Worm (Caenorhabditis elegans) whole organism, early embryonic: ENCODE measurements around the gene grl-2.

ENCODE experiments used
- B0310.2 ChIP-seq: sonication (generic microtip); optimal IDR thresholded peaks from 2 replicates; lab custom pipeline; 2016; ENCODE audit warnings: mild to moderate bottlenecking, missing genetic modification characterization, missing compliant biosample characterization
- F13C5.2 ChIP-seq: sonication (generic microtip); optimal IDR thresholded peaks from 2 replicates; lab custom pipeline; 2017; ENCODE audit warnings: mild to moderate bottlenecking, missing genetic modification characterization, inconsistent platforms, missing compliant biosample characterization
- aly-1 ChIP-seq: sonication (generic microtip); optimal IDR thresholded peaks from 2 replicates; lab custom pipeline; 2016; ENCODE audit warnings: missing genetic modification characterization, missing compliant biosample characterization
- ama-1 ChIP-seq: fragments of 150-350 bp; optimal IDR thresholded peaks from 2 replicates; lab custom pipeline; 2014
- ceh-13 ChIP-seq: fragments of 200-800 bp; sonication (Bioruptor generic); optimal IDR thresholded peaks from 2 replicates; lab custom pipeline; 2018; ENCODE audit warnings: mild to moderate bottlenecking, missing genetic modification characterization, missing compliant biosample characterization
- ceh-36 ChIP-seq: sonication (generic microtip); optimal IDR thresholded peaks from 2 replicates; lab custom pipeline; 2016; ENCODE audit warnings: missing genetic modification characterization, inconsistent platforms, missing compliant biosample characterization
- ets-7 ChIP-seq: sonication (generic microtip); optimal IDR thresholded peaks from 2 replicates; lab custom pipeline; 2016; ENCODE audit warnings: missing genotype, missing genetic modification characterization, missing compliant biosample characterization
- flt-1 ChIP-seq: fragments of 200-800 bp; sonication (Bioruptor generic); IDR thresholded peaks from 2 replicates; pipeline ENCODE4 v1.3.6; 2022; ENCODE audit warnings: missing genetic modification characterization, missing compliant biosample characterization
- hmbx-1 ChIP-seq: sonication (generic microtip); optimal IDR thresholded peaks from 2 replicates; lab custom pipeline; 2016; ENCODE audit warnings: mild to moderate bottlenecking, missing genetic modification characterization, missing compliant biosample characterization
- hmg-4 ChIP-seq: fragments of 200-800 bp; sonication (Bioruptor generic); optimal IDR thresholded peaks from 2 replicates; lab custom pipeline; 2018; ENCODE audit warnings: mild to moderate bottlenecking, missing genetic modification characterization, missing compliant biosample characterization
- hnd-1 ChIP-seq: sonication (generic microtip); optimal IDR thresholded peaks from 2 replicates; lab custom pipeline; 2016; ENCODE audit warnings: missing genetic modification characterization, missing compliant biosample characterization
- pes-1 ChIP-seq: fragments of 200-800 bp; sonication (Bioruptor generic); IDR thresholded peaks from 2 replicates; pipeline ENCODE4 v1.3.6; 2022; ENCODE audit warnings: missing genetic modification reagents, missing genetic modification characterization, missing compliant biosample characterization
- scrt-1 ChIP-seq: fragments of 200-800 bp; sonication (Bioruptor generic); IDR thresholded peaks from 2 replicates; pipeline ENCODE4 v1.3.6; 2022; ENCODE audit warnings: missing genetic modification characterization, missing compliant biosample characterization
- sea-1 ChIP-seq: fragments of 200-800 bp; sonication (Bioruptor generic); conservative IDR thresholded peaks from 2 replicates; pipeline ENCODE4 v1.3.6; 2022; ENCODE audit warnings: missing genetic modification characterization, missing compliant biosample characterization
- tbx-11 ChIP-seq: fragments of 200-800 bp; sonication (Bioruptor generic); IDR thresholded peaks from 2 replicates; pipeline ENCODE4 v1.3.6; 2022; ENCODE audit warnings: missing genetic modification characterization, missing compliant biosample characterization
- tbx-37 ChIP-seq: fragments of 200-800 bp; sonication (Bioruptor generic); conservative IDR thresholded peaks from 2 replicates; pipeline ENCODE4 v1.3.6; 2022; ENCODE audit warnings: missing genetic modification reagents, missing genetic modification characterization, missing compliant biosample characterization
- tra-4 ChIP-seq: sonication (generic microtip); optimal IDR thresholded peaks from 2 replicates; lab custom pipeline; 2017; ENCODE audit warnings: missing genetic modification characterization, missing compliant biosample characterization

The grl-2 gene

DNA sequence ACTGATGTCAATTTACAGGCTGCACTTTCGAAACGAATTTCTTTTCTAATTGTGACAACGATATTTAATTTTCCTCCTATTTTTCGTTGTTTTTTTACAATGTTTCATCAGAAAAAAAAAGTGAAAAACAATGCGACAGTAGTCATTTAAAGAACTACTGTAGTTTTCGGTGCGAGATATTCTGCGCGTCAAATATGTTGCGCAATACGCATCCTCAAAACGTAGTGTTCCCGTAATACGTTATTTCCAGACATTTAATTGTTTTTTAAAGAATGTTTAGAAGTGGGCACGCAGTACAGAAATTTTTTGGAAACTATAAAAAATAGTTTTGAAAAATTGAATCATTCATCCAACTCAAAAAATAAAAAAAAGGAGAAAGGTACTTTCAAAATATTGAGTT, 29.2 kb downstream of the grl-2 start:
- TF ChIP-seq F13C5.2 (no peak), hnd-1 (tag; lab: Kevin White, UChicago) (no peak), ceh-13 (GFP tag; lab: Kevin White, UChicago) (no peak), scrt-1 (GFP tag; lab: Robert Waterston, UW) (no peak), aly-1 (tag; lab: Kevin White, UChicago) (no peak), tbx-37 (GFP tag; lab: Robert Waterston, UW) (no peak), ets-7 (tag; lab: Kevin White, UChicago) (no peak), B0310.2 (tag; lab: Kevin White, UChicago) (no peak), ceh-36 (no peak)

- no peak for TF ChIP-seq ceh-36
- no peak for TF ChIP-seq F13C5.2
- TF ChIP-seq hnd-1 (tag; lab: Kevin White, UChicago), result no peak
- no peak for TF ChIP-seq ceh-13 (GFP tag; lab: Kevin White, UChicago)
- TF ChIP-seq hmg-4, result no peak
- TF ChIP-seq ets-7 (tag; lab: Kevin White, UChicago), result no peak
- no peak for TF ChIP-seq scrt-1 (GFP tag; lab: Robert Waterston, UW)
- no peak for TF ChIP-seq tbx-37 (GFP tag; lab: Robert Waterston, UW)
- no peak for TF ChIP-seq tbx-11
- TF ChIP-seq pes-1, result no peak
- TF ChIP-seq tra-4 (tag; lab: Kevin White, UChicago), result no peak
- TF ChIP-seq flt-1, result no peak
- TF ChIP-seq hmbx-1, result no peak
- no peak for TF ChIP-seq sea-1 (GFP tag; lab: Robert Waterston, UW)
- no peak for TF ChIP-seq ama-1 (lab: Kevin White, UChicago)
- TF ChIP-seq aly-1 (tag; lab: Kevin White, UChicago), result no peak
- TF ChIP-seq B0310.2 (tag; lab: Kevin White, UChicago), result no peak
Observed at ce11 chrV:12987061-12987460, 42.2 kb downstream of the grl-2 start, which contains the start of gene shw-3. TSS of gene shw-3 (minus strand) at chrV:12987161.

DNA sequence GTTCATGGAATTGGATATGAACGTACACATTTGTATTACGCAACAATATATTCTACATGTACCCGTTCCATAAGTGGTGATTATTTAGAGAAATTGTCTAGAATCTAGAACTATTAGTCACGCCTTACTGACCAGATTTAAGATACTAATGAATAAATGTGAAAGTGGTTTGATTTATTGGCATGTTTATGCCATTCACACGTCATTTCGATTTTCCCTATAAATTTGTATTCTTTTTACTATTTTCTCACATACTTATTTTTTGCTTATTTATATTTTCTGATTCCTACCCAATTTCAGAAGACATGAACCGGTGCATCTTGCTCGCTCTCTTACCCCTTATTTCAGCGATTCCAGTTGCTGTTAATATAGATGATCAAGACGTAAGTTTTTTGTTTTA, 43.4 kb downstream of the grl-2 start, which contains the start of gene F15B9.8:
Gene F15B9.8 (plus strand): TSS at position 301 of the 400 bp plus-strand sequence.
- no peak for TF ChIP-seq sea-1 (GFP tag; lab: Robert Waterston, UW)
- no peak for TF ChIP-seq scrt-1 (GFP tag; lab: Robert Waterston, UW)
- TF ChIP-seq B0310.2 (tag; lab: Kevin White, UChicago), result no peak
- no peak for TF ChIP-seq pes-1
- TF ChIP-seq F13C5.2, result no peak
- no peak for TF ChIP-seq flt-1
- TF ChIP-seq tbx-11, result no peak
- TF ChIP-seq tbx-37 (GFP tag; lab: Robert Waterston, UW), result no peak
- TF ChIP-seq hnd-1 (tag; lab: Kevin White, UChicago), result no peak
- TF ChIP-seq ama-1 (lab: Kevin White, UChicago), result no peak
- no peak for TF ChIP-seq ceh-36
- TF ChIP-seq hmg-4, result no peak
- TF ChIP-seq tra-4 (tag; lab: Kevin White, UChicago), result no peak

DNA sequence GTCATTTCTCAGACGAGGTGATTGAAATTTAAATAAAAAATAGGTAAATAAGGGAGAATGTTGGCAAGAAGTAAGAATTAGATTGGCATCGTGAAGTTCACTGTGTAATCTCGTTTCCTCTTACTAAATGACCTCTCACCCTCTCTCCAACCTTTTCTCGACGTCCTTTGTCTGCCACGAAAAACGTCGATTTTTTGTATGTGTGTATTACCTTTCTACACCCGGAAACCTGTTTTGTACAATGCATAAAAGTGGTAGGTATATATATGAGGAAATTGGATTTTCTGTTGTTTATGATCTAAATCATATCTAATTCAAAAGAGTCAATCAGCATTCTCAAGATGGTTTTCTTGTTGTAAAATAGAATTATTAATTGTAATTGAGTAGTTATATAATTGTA, 48.0 kb downstream of the grl-2 start, which contains the start of the genes F15B9.11 and dsl-7:
Gene F15B9.11 (minus strand): TSS at position 5 of the 400 bp plus-strand sequence.
Gene dsl-7 (plus strand): TSS at position 260 of the 400 bp plus-strand sequence.
- TF ChIP-seq tbx-11 (no peak), hmbx-1 (no peak), flt-1 (no peak), ama-1 (lab: Kevin White, UChicago) (no peak), scrt-1 (GFP tag; lab: Robert Waterston, UW) (no peak)

DNA sequence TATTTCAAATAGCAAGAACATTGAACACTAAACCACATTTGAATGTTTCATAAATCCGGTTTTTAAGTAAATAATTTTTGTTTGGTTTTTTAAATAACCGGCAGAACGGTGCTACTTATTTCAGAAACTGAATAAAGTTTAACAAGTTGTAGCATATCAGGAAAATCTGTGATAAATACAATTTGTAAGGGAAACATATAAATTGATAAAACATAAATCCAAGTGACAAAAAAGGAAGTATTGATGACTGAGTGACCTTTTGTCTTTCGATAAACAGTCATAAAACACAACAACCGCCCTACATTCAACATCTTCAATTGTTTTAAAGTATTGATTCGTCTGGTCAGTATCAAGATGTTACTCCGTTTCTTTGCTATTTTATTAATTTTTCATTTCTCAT, 50.4 kb downstream of the grl-2 start, which contains the start of gene far-5:
Gene far-5 (plus strand): TSS at position 301 of the 400 bp plus-strand sequence.
- TF ChIP-seq sea-1 (GFP tag; lab: Robert Waterston, UW) (no peak), ceh-13 (GFP tag; lab: Kevin White, UChicago) (no peak), hnd-1 (tag; lab: Kevin White, UChicago) (no peak), B0310.2 (tag; lab: Kevin White, UChicago) (no peak), ama-1 (lab: Kevin White, UChicago) (no peak), hmbx-1 (no peak), hmg-4 (no peak), tbx-11 (no peak), ceh-36 (no peak), ets-7 (tag; lab: Kevin White, UChicago) (no peak), tra-4 (tag; lab: Kevin White, UChicago) (no peak), pes-1 (no peak)
